Worm (Caenorhabditis elegans): Measurements from ENCODE around the gene F02D10.3.

The F02D10.3 gene

ce11 chrX:13419884-13420339, 42.5 kb downstream of the F02D10.3 start, which contains the start of gene C29F7.3:
Gene C29F7.3 (minus strand): TSS chrX:13419934.
- TF ChIP-seq lin-35 (GFP tag; optimal IDR thresholded peaks at IDR 0.05) (peak in 1 of 2 experiments; percentile 17), lin-14 (GFP tag; optimal IDR thresholded peaks at IDR 0.05) (peak; percentile 64), blmp-1 (tag; optimal IDR thresholded peaks at IDR 0.05) (peak; percentile 62), elt-3 (tag; optimal IDR thresholded peaks at IDR 0.05) (peak in 1 of 6 experiments; percentile 27), nhr-47 (tag; optimal IDR thresholded peaks at IDR 0.05) (peak; percentile 7), rnt-1 (tag; optimal IDR thresholded peaks at IDR 0.05) (peak; percentile 23), lir-3 (tag; optimal IDR thresholded peaks at IDR 0.05; ENCODE audit: poor library complexity) (peak; percentile 9), ceh-8 (GFP tag; optimal IDR thresholded peaks at IDR 0.05) (no peak), efl-1 (optimal IDR thresholded peaks at IDR 0.05) (peak in 1 of 2 experiments; percentile 21), efl-1 (GFP tag; optimal IDR thresholded peaks at IDR 0.05 in 1 of 2) (no peak), fkh-8 (tag; optimal IDR thresholded peaks at IDR 0.05) (no peak), nhr-20 (tag; optimal IDR thresholded peaks at IDR 0.05) (peak; percentile 21), ceh-63 (GFP tag; optimal IDR thresholded peaks at IDR 0.05) (no peak), snu-23 (GFP tag; optimal IDR thresholded peaks at IDR 0.05) (peak; percentile 42), nhr-71 (tag; optimal IDR thresholded peaks at IDR 0.05) (peak; percentile 10), nhr-85 (tag) (peak; percentile 67), egl-27 (tag; optimal IDR thresholded peaks at IDR 0.05) (no peak), unc-30 (tag; optimal IDR thresholded peaks at IDR 0.05) (no peak), C34B4.2 (tag; optimal IDR thresholded peaks at IDR 0.05) (no peak)

ce11 chrX:13417479-13417878, 44.9 kb downstream of the F02D10.3 start:
- TF ChIP-seq nhr-85 (tag) (peak; percentile 32), dpl-1 (GFP tag; optimal IDR thresholded peaks at IDR 0.05) (no peak)

- TF ChIP-seq nhr-20 (tag; optimal IDR thresholded peaks at IDR 0.05) (peak; percentile 43), nhr-19 (GFP tag; conservative IDR thresholded peaks at IDR 0.05) (no peak), lin-35 (GFP tag; optimal IDR thresholded peaks at IDR 0.05) (peak in 1 of 2 experiments; percentile 35), swsn-7 (tag; optimal IDR thresholded peaks at IDR 0.05) (no peak), efl-1 (optimal IDR thresholded peaks at IDR 0.05) (no peak), efl-1 (GFP tag; optimal IDR thresholded peaks at IDR 0.05 in 1 of 2) (peak in 1 of 2 experiments; percentile 65), elt-2 (tag; optimal IDR thresholded peaks at IDR 0.05) (peak; percentile 94), nhr-71 (tag; optimal IDR thresholded peaks at IDR 0.05) (peak; percentile 19)
These were observed 46.7 kb downstream of the F02D10.3 start, which contains the start of gene C29F7.2 for ce11 chrX:13415722-13416121. Gene C29F7.2 (plus strand): TSS chrX:13416078.

- TF ChIP-seq ztf-4 (tag; optimal IDR thresholded peaks at IDR 0.05), result no peak
- no peak for TF ChIP-seq vab-15 (tag; optimal IDR thresholded peaks at IDR 0.05)
- no peak for TF ChIP-seq unc-86 (tag; optimal IDR thresholded peaks at IDR 0.05)
- no peak for TF ChIP-seq nhr-76 (tag; optimal IDR thresholded peaks at IDR 0.05)
- no peak for TF ChIP-seq ces-1 (GFP tag; optimal IDR thresholded peaks at IDR 0.05)
- no peak for TF ChIP-seq zag-1 (tag; optimal IDR thresholded peaks at IDR 0.05)
- no peak for TF ChIP-seq lin-15B (tag; optimal IDR thresholded peaks at IDR 0.05)
- peak; percentile 44 for TF ChIP-seq nhr-90 (tag; optimal IDR thresholded peaks at IDR 0.05; ENCODE audit: poor library complexity)
- no peak for TF ChIP-seq ceh-90 (tag; optimal IDR thresholded peaks at IDR 0.05)
- TF ChIP-seq efl-1 (optimal IDR thresholded peaks at IDR 0.05), result no peak
- no peak for TF ChIP-seq efl-1 (GFP tag; optimal IDR thresholded peaks at IDR 0.05 in 1 of 2)
- TF ChIP-seq nhr-84 (tag; optimal IDR thresholded peaks at IDR 0.05), result no peak
- peak; percentile 21 for TF ChIP-seq swsn-7 (tag; optimal IDR thresholded peaks at IDR 0.05)
- peak; percentile 13 for TF ChIP-seq irx-1 (tag; optimal IDR thresholded peaks at IDR 0.05)
- TF ChIP-seq snu-23 (GFP tag; optimal IDR thresholded peaks at IDR 0.05), result peak; percentile 53
- TF ChIP-seq jun-1 (tag; optimal IDR thresholded peaks at IDR 0.05), result no peak
- no peak for TF ChIP-seq sptf-1 (tag; optimal IDR thresholded peaks at IDR 0.05)
- no peak for TF ChIP-seq unc-30 (tag; optimal IDR thresholded peaks at IDR 0.05)
- no peak for TF ChIP-seq ztf-11 (tag; optimal IDR thresholded peaks at IDR 0.05)
- TF ChIP-seq mep-1 (tag; optimal IDR thresholded peaks at IDR 0.05), result peak; percentile 33
- no peak for TF ChIP-seq ceh-63 (GFP tag; optimal IDR thresholded peaks at IDR 0.05)
- no peak for TF ChIP-seq nhr-77 (tag; optimal IDR thresholded peaks at IDR 0.05)
- peak; percentile 20 for TF ChIP-seq xbp-1 (tag; optimal IDR thresholded peaks at IDR 0.05)
- TF ChIP-seq fkh-10 (GFP tag; optimal IDR thresholded peaks at IDR 0.05), result no peak
- no peak for TF ChIP-seq aha-1 (tag; optimal IDR thresholded peaks at IDR 0.05)
- peak; percentile 5 for TF ChIP-seq C16A3.4 (tag; optimal IDR thresholded peaks at IDR 0.05)
- no peak for TF ChIP-seq pax-3 (tag; optimal IDR thresholded peaks at IDR 0.05)
- no peak for TF ChIP-seq snpc-4 (tag; optimal IDR thresholded peaks at IDR 0.05)
- no peak for TF ChIP-seq lin-13 (GFP tag; optimal IDR thresholded peaks at IDR 0.05)
- no peak for TF ChIP-seq nhr-85 (tag)
- no peak for TF ChIP-seq C34B4.2 (tag; optimal IDR thresholded peaks at IDR 0.05)
These were observed 47.4 kb downstream of the F02D10.3 start for ce11 chrX:13414974-13415373.
